Worm (Caenorhabditis elegans) whole organism, L2 larva: ENCODE results near the gene tbc-13.

ENCODE experiments used
- R02D3.7 ChIP-seq: fragments of 150-350 bp; optimal IDR thresholded peaks from 2 replicates; lab custom pipeline; 2014; ENCODE audit warnings: missing biosample characterization, missing genetic modification characterization
- aly-2 ChIP-seq: fragments of 150-350 bp; optimal IDR thresholded peaks from 2 replicates; lab custom pipeline; 2014; ENCODE audit warnings: missing biosample characterization, missing genetic modification characterization
- ama-1 ChIP-seq: fragments of 150-350 bp; optimal IDR thresholded peaks from 2 replicates; lab custom pipeline; 2018; ENCODE audit warnings: inconsistent platforms
- egl-27 ChIP-seq: sonication (generic microtip); optimal IDR thresholded peaks from 3 replicates; lab custom pipeline; 2017; ENCODE audit warnings: missing biosample characterization, missing genetic modification reagents, missing genetic modification characterization
- elt-3 ChIP-seq: sonication (generic microtip); optimal IDR thresholded peaks from 2 replicates; lab custom pipeline; 2017; ENCODE audit warnings: missing biosample characterization, missing genetic modification characterization
- fos-1 ChIP-seq: fragments of 150-350 bp; optimal IDR thresholded peaks from 2 replicates; lab custom pipeline; 2014; ENCODE audit warnings: missing biosample characterization, missing genetic modification characterization
- nhr-12 ChIP-seq: fragments of 150-350 bp; optimal IDR thresholded peaks from 2 replicates; lab custom pipeline; 2014; ENCODE audit warnings: missing biosample characterization, missing genetic modification characterization
- nhr-129 ChIP-seq: fragments of 150-350 bp; optimal IDR thresholded peaks from 2 replicates; lab custom pipeline; 2014; ENCODE audit warnings: missing biosample characterization, missing genetic modification characterization
- unc-62 ChIP-seq: fragments of 150-350 bp; optimal IDR thresholded peaks from 2 replicates; lab custom pipeline; 2014; ENCODE audit warnings: missing biosample characterization, missing genetic modification reagents, missing genetic modification characterization
- ztf-4 ChIP-seq: fragments of 150-350 bp; optimal IDR thresholded peaks from 2 replicates; lab custom pipeline; 2014; ENCODE audit warnings: missing biosample characterization, missing genetic modification characterization

ce11 chrX:12477341-12477740, 7.5 kb upstream of the tbc-13 start, which contains the start of gene F45E6.1:
- no peak for TF ChIP-seq nhr-129
- no peak for TF ChIP-seq elt-3
- no peak for TF ChIP-seq nhr-12 (tag; lab: Kevin White, UChicago)
- no peak for TF ChIP-seq fos-1 (tag; lab: Kevin White, UChicago)
- no peak for TF ChIP-seq ztf-4 (tag; lab: Kevin White, UChicago)
- no peak for TF ChIP-seq ama-1 (lab: Kevin White, UChicago)
- TF ChIP-seq aly-2 (tag; lab: Kevin White, UChicago), result no peak
- no peak for TF ChIP-seq egl-27
- TF ChIP-seq unc-62 (GFP tag; lab: Kevin White, UChicago), result no peak
- TF ChIP-seq R02D3.7 (tag; lab: Kevin White, UChicago), result no peak
